Fruit fly (Drosophila melanogaster) whole organism, wandering third instar larva: Measurements from ENCODE around the gene CG5885.

Source experiments
- Abd-B ChIP-seq: fragments of >200 bp; optimal IDR thresholded peaks from 2 replicates; lab custom pipeline; 2017; ENCODE audit warnings: missing biosample characterization, missing genetic modification characterization
- CG32264 ChIP-seq: fragments of 200-800 bp; sonication (Bioruptor generic); optimal IDR thresholded peaks from 2 replicates; lab custom pipeline; 2016; ENCODE audit warnings: missing biosample characterization, missing genetic modification characterization
- CG9705 ChIP-seq: fragments of 200-800 bp; sonication (Bioruptor generic); optimal IDR thresholded peaks from 2 replicates; lab custom pipeline; 2018; ENCODE audit warnings: missing biosample characterization, mild to moderate bottlenecking, missing genetic modification characterization
- CrebA ChIP-seq: fragments of 200-800 bp; sonication (Bioruptor generic); optimal IDR thresholded peaks from 2 replicates; lab custom pipeline; 2016; ENCODE audit warnings: missing biosample characterization, mild to moderate bottlenecking, missing genetic modification characterization, borderline replicate concordance
- Dfd ChIP-seq: fragments of >200 bp; optimal IDR thresholded peaks from 2 replicates; lab custom pipeline; 2017; ENCODE audit warnings: missing biosample characterization, missing genetic modification characterization
- Dif ChIP-seq: fragments of 200-275, 200-300 bp; sonication (Bioruptor generic); optimal IDR thresholded peaks from 2 replicates; lab custom pipeline; 2018; ENCODE audit warnings: missing biosample characterization, missing genetic modification characterization; ENCODE audit not compliant: partially characterized antibody
- GATAd ChIP-seq: sonication (Bioruptor generic); optimal IDR thresholded peaks from 2 replicates; lab custom pipeline; 2016; ENCODE audit warnings: missing biosample characterization, missing genetic modification characterization
- HLH106 ChIP-seq: fragments of 200-800 bp; optimal IDR thresholded peaks from 3 replicates; lab custom pipeline; 2019; ENCODE audit warnings: missing biosample characterization, mild to moderate bottlenecking, missing genetic modification characterization, moderate library complexity
- Hnf4 ChIP-seq: fragments of 200-800 bp; sonication (Bioruptor generic); optimal IDR thresholded peaks from 2 replicates; lab custom pipeline; 2016; ENCODE audit warnings: missing biosample characterization, mild to moderate bottlenecking, missing genetic modification characterization
- Hr78 ChIP-seq: fragments of >200 bp; optimal IDR thresholded peaks from 2 replicates; lab custom pipeline; 2017; ENCODE audit warnings: missing biosample characterization, missing genetic modification characterization
- Hr83 ChIP-seq: fragments of 200-300 bp; sonication (Bioruptor generic); optimal IDR thresholded peaks from 2 replicates; lab custom pipeline; 2016; ENCODE audit warnings: missing biosample characterization, mild to moderate bottlenecking, missing genetic modification characterization, moderate library complexity; ENCODE audit not compliant: poor library complexity, severe bottlenecking
- Jra ChIP-seq: sonication (Bioruptor generic); optimal IDR thresholded peaks from 2 replicates; lab custom pipeline; 2016; ENCODE audit warnings: missing biosample characterization, missing genetic modification characterization
- Mio ChIP-seq: sonication (Bioruptor generic); optimal IDR thresholded peaks from 2 replicates; lab custom pipeline; 2016; ENCODE audit warnings: missing biosample characterization, missing genetic modification characterization
- Myc ChIP-seq: fragments of >200 bp; optimal IDR thresholded peaks from 2 replicates; lab custom pipeline; 2017
- N ChIP-seq: fragments of >200 bp; optimal IDR thresholded peaks from 2 replicates; lab custom pipeline; 2018; ENCODE audit warnings: missing biosample characterization, missing external identifiers, missing genetic modification characterization
- OdsH ChIP-seq: fragments of 200-800 bp; sonication (Bioruptor generic); optimal IDR thresholded peaks from 2 replicates; lab custom pipeline; 2016; ENCODE audit warnings: missing biosample characterization, mild to moderate bottlenecking, missing genetic modification characterization
- Rel ChIP-seq, 2 experiments: fragments of 200-800 bp; sonication (Bioruptor generic) in 1 of 2; optimal IDR thresholded peaks; 2 replicates in 1 of 2; 3 replicates in 1 of 2; lab custom pipeline; 2016 to 2019; ENCODE audit warnings: mild to moderate bottlenecking in 2 of 2, missing biosample characterization in 2 of 2, missing genetic modification characterization in 2 of 2, moderate library complexity in 1 of 2
- Sp1 ChIP-seq: fragments of 200-800 bp; sonication (Bioruptor generic); optimal IDR thresholded peaks from 3 replicates; lab custom pipeline; 2019; ENCODE audit warnings: missing biosample characterization, mild to moderate bottlenecking, missing genetic modification characterization, moderate library complexity
- Vsx2 ChIP-seq: fragments of 200-300, 225-300 bp; sonication (Bioruptor generic); optimal IDR thresholded peaks from 2 replicates; lab custom pipeline; 2018; ENCODE audit warnings: missing biosample characterization, missing genetic modification characterization; ENCODE audit not compliant: partially characterized antibody
- br ChIP-seq: fragments of 200-800 bp; sonication (Bioruptor generic); optimal IDR thresholded peaks from 2 replicates; lab custom pipeline; 2016; ENCODE audit warnings: missing biosample characterization, missing genetic modification characterization
- brk ChIP-seq: fragments of 200-800 bp; sonication (Bioruptor generic); optimal IDR thresholded peaks from 2 replicates; lab custom pipeline; 2016; ENCODE audit warnings: missing biosample characterization, mild to moderate bottlenecking, missing genetic modification characterization
- dl ChIP-seq, 2 experiments: fragments of 175-275, 200-275 bp in 1 of 2; fragments of 200-275 bp in 1 of 2; sonication (Bioruptor generic); optimal IDR thresholded peaks; lab custom pipeline; 2018; ENCODE audit warnings: mild to moderate bottlenecking in 2 of 2, missing biosample characterization in 2 of 2, missing genetic modification characterization in 2 of 2, moderate library complexity in 2 of 2; ENCODE audit not compliant: partially characterized antibody in 2 of 2, insufficient read depth in 1 of 2
- dmrt93B ChIP-seq: fragments of 200-800 bp; sonication (Bioruptor generic); optimal IDR thresholded peaks from 2 replicates; lab custom pipeline; 2018; ENCODE audit warnings: missing biosample characterization, mild to moderate bottlenecking, missing genetic modification characterization
- dsf ChIP-seq: sonication (Bioruptor generic); optimal IDR thresholded peaks from 2 replicates; lab custom pipeline; 2016; ENCODE audit warnings: missing biosample characterization, missing genetic modification characterization, borderline replicate concordance
- ey ChIP-seq: fragments of 200-800 bp; sonication (Bioruptor generic); optimal IDR thresholded peaks from 2 replicates; lab custom pipeline; 2016; ENCODE audit warnings: missing biosample characterization, missing genetic modification characterization
- foxo ChIP-seq, 2 experiments: fragments of 200-800 bp; sonication (Bioruptor generic); optimal IDR thresholded peaks; 2 replicates in 1 of 2; 3 replicates in 1 of 2; lab custom pipeline; 2016 to 2017; ENCODE audit warnings: missing biosample characterization in 2 of 2, missing genetic modification characterization in 2 of 2
- fru ChIP-seq: fragments of 200-800 bp; sonication (Bioruptor generic); optimal IDR thresholded peaks from 3 replicates; lab custom pipeline; 2016; ENCODE audit warnings: missing biosample characterization, mild to moderate bottlenecking, missing genetic modification characterization
- h ChIP-seq: fragments of 200-800 bp; sonication (Bioruptor generic); optimal IDR thresholded peaks from 3 replicates; lab custom pipeline; 2016; ENCODE audit warnings: missing biosample characterization, mild to moderate bottlenecking, missing genetic modification characterization
- jim ChIP-seq: fragments of 175-275, 200-325 bp; sonication (Bioruptor generic); optimal IDR thresholded peaks from 2 replicates; lab custom pipeline; 2016; ENCODE audit warnings: missing biosample characterization, mild to moderate bottlenecking, missing genetic modification characterization
- lola ChIP-seq: fragments of >200 bp; optimal IDR thresholded peaks from 2 replicates; lab custom pipeline; 2017; ENCODE audit warnings: missing biosample characterization, missing genetic modification characterization
- psq ChIP-seq: fragments of 200-800 bp; sonication (Bioruptor generic); optimal IDR thresholded peaks from 3 replicates; lab custom pipeline; 2017; ENCODE audit warnings: missing biosample characterization, mild to moderate bottlenecking, missing genetic modification characterization, moderate library complexity
- rgr ChIP-seq: fragments of 200-800 bp; sonication (Bioruptor generic); optimal IDR thresholded peaks from 3 replicates; lab custom pipeline; 2016; ENCODE audit warnings: missing biosample characterization, mild to moderate bottlenecking, missing genetic modification characterization
- sage ChIP-seq: fragments of 200-800 bp; sonication (Bioruptor generic); optimal IDR thresholded peaks from 2 replicates; lab custom pipeline; 2016; ENCODE audit warnings: missing biosample characterization, mild to moderate bottlenecking, missing genetic modification characterization
- sv ChIP-seq: fragments of 200-800 bp; sonication (Bioruptor generic); optimal IDR thresholded peaks from 3 replicates; lab custom pipeline; 2016; ENCODE audit warnings: missing biosample characterization, missing genetic modification characterization
- usp ChIP-seq: fragments of >200 bp; optimal IDR thresholded peaks from 2 replicates; lab custom pipeline; 2017; ENCODE audit warnings: missing biosample characterization, missing genetic modification characterization
- woc ChIP-seq: sonication (Bioruptor generic); optimal IDR thresholded peaks from 2 replicates; lab custom pipeline; 2016; ENCODE audit warnings: missing biosample characterization, mild to moderate bottlenecking, missing genetic modification characterization

Gene CG5885

dm6 chr2L:9919218-9919617 is 1.1 kb upstream of the CG5885 start:
- TF ChIP-seq Dfd (GFP tag; lab: Kevin White, UChicago): no peak
- no peak for TF ChIP-seq woc (GFP tag; lab: Kevin White, UChicago)
- no peak for TF ChIP-seq dsf
- no peak for TF ChIP-seq dmrt93B (GFP tag; lab: Kevin White, UChicago)
- no peak for TF ChIP-seq Abd-B (GFP tag; lab: Kevin White, UChicago)
- no peak for TF ChIP-seq GATAd (GFP tag; lab: Kevin White, UChicago)
- no peak for TF ChIP-seq usp
- TF ChIP-seq HLH106: no peak
- TF ChIP-seq N: no peak
- no peak for TF ChIP-seq sv (GFP tag; lab: Kevin White, UChicago)
- no peak for TF ChIP-seq Hr83 (GFP tag; lab: Kevin White, UChicago)

dm6 chr2L:9915011-9915850 is 2.9 kb downstream of the CG5885 start, which contains the start of gene yip2:
TSS of gene yip2 (plus strand) at chr2L:9915253.
- TF ChIP-seq rgr (GFP tag; lab: Kevin White, UChicago): peak; percentile 61
- peak; percentile 19 for TF ChIP-seq dsf
- TF ChIP-seq dl (GFP tag; optimal IDR thresholded peaks at IDR 0.05; lab: Kevin White, UChicago; ENCODE audit: insufficient read depth in 1 of 2, partially characterized antibody in 2 of 2): no peak
- TF ChIP-seq Jra: peak; percentile 85
- TF ChIP-seq br (GFP tag; lab: Kevin White, UChicago): peak; percentile 65
- no peak for TF ChIP-seq Myc (lab: Kevin White, UChicago)
- TF ChIP-seq Hr78 (GFP tag; lab: Kevin White, UChicago): no peak
- TF ChIP-seq Mio (GFP tag; lab: Kevin White, UChicago): no peak
- TF ChIP-seq CrebA (GFP tag; lab: Kevin White, UChicago): no peak
- TF ChIP-seq h (GFP tag; lab: Kevin White, UChicago): peak; percentile 61
- TF ChIP-seq dmrt93B (GFP tag; lab: Kevin White, UChicago): no peak
- TF ChIP-seq foxo (GFP tag; optimal IDR thresholded peaks at IDR 0.05; lab: Kevin White, UChicago): peak; percentile 17 to 59
- peak; percentile 58 for TF ChIP-seq sage (GFP tag; lab: Kevin White, UChicago)
- peak; percentile 61 for TF ChIP-seq woc (GFP tag; lab: Kevin White, UChicago)
- no peak for TF ChIP-seq Dif (GFP tag; lab: Kevin White, UChicago)
- peak; percentile 64 for TF ChIP-seq fru
- no peak for TF ChIP-seq lola (GFP tag; lab: Kevin White, UChicago)
- TF ChIP-seq ey (GFP tag; lab: Kevin White, UChicago): peak; percentile 42
- peak; percentile 35 for TF ChIP-seq OdsH (GFP tag; lab: Kevin White, UChicago)
- TF ChIP-seq Dfd (GFP tag; lab: Kevin White, UChicago): no peak
- no peak for TF ChIP-seq brk (GFP tag; lab: Kevin White, UChicago)
- TF ChIP-seq Hnf4: peak; percentile 100
- peak; percentile 48 for TF ChIP-seq CG9705
- TF ChIP-seq Abd-B (GFP tag; lab: Kevin White, UChicago): no peak
- TF ChIP-seq Sp1 (GFP tag; lab: Kevin White, UChicago): peak; percentile 82
- TF ChIP-seq HLH106: peak; percentile 35
- TF ChIP-seq Hr83 (GFP tag; lab: Kevin White, UChicago): peak; percentile 22
- TF ChIP-seq sv (GFP tag; lab: Kevin White, UChicago): peak; percentile 26
- no peak for TF ChIP-seq N
- no peak for TF ChIP-seq CG32264 (GFP tag; lab: Kevin White, UChicago)
- peak; percentile 86 for TF ChIP-seq Rel (GFP tag; optimal IDR thresholded peaks at IDR 0.05; lab: Kevin White, UChicago)
- peak; percentile 71 for TF ChIP-seq Rel (tag; optimal IDR thresholded peaks at IDR 0.05; lab: Kevin White, UChicago)
- peak; percentile 43 for TF ChIP-seq psq (GFP tag; lab: Kevin White, UChicago)
- no peak for TF ChIP-seq Vsx2 (GFP tag; lab: Kevin White, UChicago)
- no peak for TF ChIP-seq jim (GFP tag; lab: Kevin White, UChicago)
